Fruit fly (Drosophila melanogaster): ENCODE results near the gene CG31869.

Gene CG31869

DNA sequence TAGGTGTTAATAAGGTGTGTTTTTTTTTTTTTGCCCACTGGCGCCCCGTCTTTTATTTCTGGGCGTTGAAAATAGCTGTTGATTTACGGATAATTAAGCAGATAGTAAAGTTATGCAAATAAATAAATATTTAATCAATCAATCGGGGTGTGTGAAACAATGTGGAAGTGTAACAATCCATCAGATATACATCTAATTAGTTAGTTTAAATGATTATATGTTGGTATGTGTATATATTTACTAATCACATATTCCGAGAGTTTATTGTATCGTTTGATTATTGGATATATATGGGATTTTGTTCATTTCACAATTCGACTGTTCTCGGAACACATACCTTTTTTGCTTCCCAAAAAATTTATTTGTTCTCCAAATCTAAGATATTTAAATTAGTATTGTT, 11.0 kb downstream of the CG31869 start, which contains the start of gene CG31870:
Gene CG31870 (plus strand): TSS at position 301 of the 400 bp plus-strand sequence.
- no peak for TF ChIP-seq bab2 (GFP tag; optimal IDR thresholded peaks at IDR 0.05)
- no peak for TF ChIP-seq CG5245 (GFP tag; optimal IDR thresholded peaks at IDR 0.05)
- TF ChIP-seq CG8359 (GFP tag; optimal IDR thresholded peaks at IDR 0.05; ENCODE audit: borderline replicate concordance) = no peak
- TF ChIP-seq CG5180 (GFP tag; optimal IDR thresholded peaks at IDR 0.05) = no peak
- no peak for TF ChIP-seq tgo (GFP tag; IDR thresholded peaks at IDR 0.05)
- TF ChIP-seq CG13123 (GFP tag; optimal IDR thresholded peaks at IDR 0.05) = no peak
- TF ChIP-seq sens (GFP tag) = no peak

dm6 chr2L:10781252-10781651, 19.7 kb downstream of the CG31869 start:
- TF ChIP-seq Antp (GFP tag; optimal IDR thresholded peaks at IDR 0.05) = no peak
- no peak for TF ChIP-seq org-1 (GFP tag; optimal IDR thresholded peaks at IDR 0.05)
- TF ChIP-seq CG3838 (GFP tag; optimal IDR thresholded peaks at IDR 0.05) = no peak
- TF ChIP-seq h (optimal IDR thresholded peaks at IDR 0.05) = no peak
- peak; percentile 5 for TF ChIP-seq oc (tag; optimal IDR thresholded peaks at IDR 0.05)
- no peak for TF ChIP-seq CG10209 (GFP tag; optimal IDR thresholded peaks at IDR 0.05)
- TF ChIP-seq CG31441 (GFP tag; IDR thresholded peaks at IDR 0.05) = no peak
- peak; percentile 46 for TF ChIP-seq cwo (GFP tag; optimal IDR thresholded peaks at IDR 0.05)
- no peak for TF ChIP-seq CG8765 (GFP tag; IDR thresholded peaks at IDR 0.05)
- TF ChIP-seq CG10654 (GFP tag; optimal IDR thresholded peaks at IDR 0.05) = no peak
- TF ChIP-seq Scr (GFP tag; IDR thresholded peaks at IDR 0.05; ENCODE audit: partially characterized antibody) = no peak
- no peak for TF ChIP-seq CG10979 (tag; optimal IDR thresholded peaks at IDR 0.05)
- no peak for TF ChIP-seq Fer3 (tag; optimal IDR thresholded peaks at IDR 0.05)
- TF ChIP-seq CG18262 (tag; optimal IDR thresholded peaks at IDR 0.05) = no peak
- TF ChIP-seq Atf6 (GFP tag; IDR thresholded peaks at IDR 0.05) = no peak
- TF ChIP-seq pfk (GFP tag; optimal IDR thresholded peaks at IDR 0.05) = no peak
- TF ChIP-seq CG13775 (GFP tag; optimal IDR thresholded peaks at IDR 0.05) = no peak
- no peak for TF ChIP-seq bab2 (GFP tag; optimal IDR thresholded peaks at IDR 0.05)
- TF ChIP-seq lbe (GFP tag; optimal IDR thresholded peaks at IDR 0.05) = no peak
- TF ChIP-seq mld (GFP tag; IDR thresholded peaks at IDR 0.05; ENCODE audit: partially characterized antibody) = no peak
- TF ChIP-seq Poxn (GFP tag; IDR thresholded peaks at IDR 0.05) = no peak
- no peak for TF ChIP-seq CG3281 (GFP tag; optimal IDR thresholded peaks at IDR 0.05)
- TF ChIP-seq B-H1 (GFP tag; IDR thresholded peaks at IDR 0.05) = no peak
- TF ChIP-seq gsb-n (tag; optimal IDR thresholded peaks at IDR 0.05) = no peak
- TF ChIP-seq lmd (GFP tag; IDR thresholded peaks at IDR 0.05) = no peak
- no peak for TF ChIP-seq HLH3B (GFP tag; IDR thresholded peaks at IDR 0.05)
- no peak for TF ChIP-seq chif (GFP tag; optimal IDR thresholded peaks at IDR 0.05)
- TF ChIP-seq nau (GFP tag; optimal IDR thresholded peaks at IDR 0.05) = no peak
- TF ChIP-seq dm (GFP tag; optimal IDR thresholded peaks at IDR 0.05) = no peak
- TF ChIP-seq CG7556 (GFP tag; optimal IDR thresholded peaks at IDR 0.05) = no peak
- TF ChIP-seq CG3407 (GFP tag; optimal IDR thresholded peaks at IDR 0.05) = no peak
- no peak for TF ChIP-seq ATbp (GFP tag; optimal IDR thresholded peaks at IDR 0.05)
- TF ChIP-seq Blimp-1 (GFP tag; optimal IDR thresholded peaks at IDR 0.05) = peak; percentile 99
- no peak for TF ChIP-seq zen2 (GFP tag; IDR thresholded peaks at IDR 0.05; ENCODE audit: partially characterized antibody)
- TF ChIP-seq wor (GFP tag; IDR thresholded peaks at IDR 0.05) = no peak
- TF ChIP-seq Doc2 (GFP tag; IDR thresholded peaks at IDR 0.05) = no peak
- TF ChIP-seq ase (GFP tag; IDR thresholded peaks at IDR 0.05) = no peak
- TF ChIP-seq CG6272 (GFP tag; IDR thresholded peaks at IDR 0.05) = no peak
- no peak for TF ChIP-seq CrebB (tag; optimal IDR thresholded peaks at IDR 0.05)
- peak; percentile 29; the same call in 1 of the 2 replicates for TF ChIP-seq vvl (GFP tag; IDR thresholded peaks at IDR 0.05)
- peak; percentile 20 for TF ChIP-seq sqz (GFP tag; optimal IDR thresholded peaks at IDR 0.05)
- 0 out of 2 replicates have a peak, but pooled peaks have one; percentile 13 for TF ChIP-seq sob (GFP tag; IDR thresholded peaks at IDR 0.05)
- TF ChIP-seq CG8089 (GFP tag; optimal IDR thresholded peaks at IDR 0.05) = no peak
- no peak for TF ChIP-seq Aef1 (GFP tag; IDR thresholded peaks at IDR 0.05)
- no peak for TF ChIP-seq CG3847 (GFP tag; IDR thresholded peaks at IDR 0.05)
